Fruit fly (Drosophila melanogaster): ENCODE results near the gene Irp-1A.

Gene Irp-1A

dm6 chr3R:22686336-22686874 is 38.0 kb downstream of the Irp-1A start, which contains the start of the genes Gclm and CG17625 (continued):
- TF ChIP-seq CHES-1-like (GFP tag; optimal IDR thresholded peaks at IDR 0.05) (peak; percentile 66), tx (GFP tag; optimal IDR thresholded peaks at IDR 0.05) (no peak), pzg (GFP tag; optimal IDR thresholded peaks at IDR 0.05) (peak; percentile 82), CG9437 (GFP tag; optimal IDR thresholded peaks at IDR 0.05) (peak; percentile 23), MBD-R2 (GFP tag; IDR thresholded peaks at IDR 0.05) (peak; percentile 77), Eip74EF (GFP tag; optimal IDR thresholded peaks at IDR 0.05) (peak in 1 of 2 experiments; percentile 44), CG11456 (GFP tag; IDR thresholded peaks at IDR 0.05) (peak; percentile 74), Tbp (GFP tag; optimal IDR thresholded peaks at IDR 0.05) (no peak), otp (GFP tag; IDR thresholded peaks at IDR 0.05) (no peak), CG17361 (GFP tag; IDR thresholded peaks at IDR 0.05) (peak; percentile 58; the same call in 1 of the 3 replicates), crp (GFP tag; optimal IDR thresholded peaks at IDR 0.05) (peak in 1 of 2 experiments; percentile 14), CG6791 (GFP tag; IDR thresholded peaks at IDR 0.05; ENCODE audit: partially characterized antibody) (peak; percentile 76), HLH3B (GFP tag; IDR thresholded peaks at IDR 0.05) (peak; percentile 41; the same call in 1 of the 2 replicates), Dad (GFP tag; optimal IDR thresholded peaks at IDR 0.05) (peak; percentile 29), eyg (GFP tag; optimal IDR thresholded peaks at IDR 0.05) (no peak), sqz (GFP tag; optimal IDR thresholded peaks at IDR 0.05) (no peak), CG8290 (GFP tag; optimal IDR thresholded peaks at IDR 0.05) (peak; percentile 33), CG8290 (tag; optimal IDR thresholded peaks at IDR 0.05) (no peak), MESR4 (GFP tag; optimal IDR thresholded peaks at IDR 0.05) (peak; percentile 99), Adf1 (GFP tag; IDR thresholded peaks at IDR 0.05) (peak; percentile 40), CG32767 (GFP tag; IDR thresholded peaks at IDR 0.05) (no peak), ash1 (GFP tag; optimal IDR thresholded peaks at IDR 0.05) (no peak), dm (GFP tag; optimal IDR thresholded peaks at IDR 0.05) (peak; percentile 73), CG10959 (GFP tag; IDR thresholded peaks at IDR 0.05) (peak; percentile 27; the same call in 1 of the 2 replicates), CG14710 (tag; optimal IDR thresholded peaks at IDR 0.05) (peak; percentile 84), mld (GFP tag; IDR thresholded peaks at IDR 0.05; ENCODE audit: partially characterized antibody) (peak; percentile 68; the same call in 1 of the 3 replicates), Med (GFP tag) (peak; percentile 92), Meics (GFP tag; optimal IDR thresholded peaks at IDR 0.05) (peak; percentile 58), emc (GFP tag; optimal IDR thresholded peaks at IDR 0.05) (no peak), disco-r (GFP tag; optimal IDR thresholded peaks at IDR 0.05) (no peak), Neu2 (GFP tag; optimal IDR thresholded peaks at IDR 0.05; ENCODE audit: borderline replicate concordance) (no peak), wdn (GFP tag; IDR thresholded peaks at IDR 0.05) (0 out of 2 replicates have a peak, but pooled peaks have one; percentile 11), pb (GFP tag; optimal IDR thresholded peaks at IDR 0.05) (no peak), CG7357 (GFP tag; IDR thresholded peaks at IDR 0.05) (no peak), ewg (GFP tag; optimal IDR thresholded peaks at IDR 0.05) (peak; percentile 33), BtbVII (GFP tag; optimal IDR thresholded peaks at IDR 0.05) (peak; percentile 39), mam (GFP tag; optimal IDR thresholded peaks at IDR 0.05) (peak; percentile 46), CG15601 (tag; optimal IDR thresholded peaks at IDR 0.05) (peak; percentile 7), Hmr (GFP tag; optimal IDR thresholded peaks at IDR 0.05) (peak; percentile 73), slp2 (GFP tag; optimal IDR thresholded peaks at IDR 0.05) (no peak), CG31441 (GFP tag; IDR thresholded peaks at IDR 0.05) (peak; percentile 52; the same call in 1 of the 2 replicates), B-H1 (GFP tag; IDR thresholded peaks at IDR 0.05) (no peak), E2f2 (GFP tag; IDR thresholded peaks at IDR 0.05) (peak; percentile 79), ac (GFP tag; optimal IDR thresholded peaks at IDR 0.05) (no peak), CG8281 (tag; optimal IDR thresholded peaks at IDR 0.05) (no peak), da (GFP tag; optimal IDR thresholded peaks at IDR 0.05) (no peak), Chrac-16 (GFP tag; optimal IDR thresholded peaks at IDR 0.05) (peak; percentile 34), CG3995 (GFP tag; optimal IDR thresholded peaks at IDR 0.05) (peak; percentile 50), CG11247 (GFP tag; IDR thresholded peaks at IDR 0.05) (no peak), CG6813 (GFP tag; optimal IDR thresholded peaks at IDR 0.05) (peak; percentile 43), Deaf1 (tag; optimal IDR thresholded peaks at IDR 0.05) (peak; percentile 46)
